Worm (Caenorhabditis elegans) whole organism, late embryonic: Measurements from ENCODE around the gene F09G8.10.

Source experiments
- C08G9.2 ChIP-seq: sonication (generic microtip); optimal IDR thresholded peaks from 2 replicates; lab custom pipeline; 2016; ENCODE audit warnings: mild to moderate bottlenecking, missing genetic modification characterization, moderate library complexity, missing compliant biosample characterization
- C38D4.7 ChIP-seq: fragments of 200-800 bp; sonication (Bioruptor generic); optimal IDR thresholded peaks from 2 replicates; lab custom pipeline; 2018; ENCODE audit warnings: mild to moderate bottlenecking, missing genetic modification characterization, moderate library complexity, missing compliant biosample characterization
- K02D7.2 ChIP-seq: sonication (generic microtip); optimal IDR thresholded peaks from 2 replicates; lab custom pipeline; 2017; ENCODE audit warnings: mild to moderate bottlenecking, missing genetic modification characterization, missing compliant biosample characterization
- K09A11.1 ChIP-seq: sonication (generic microtip); optimal IDR thresholded peaks from 2 replicates; lab custom pipeline; 2017; ENCODE audit warnings: antibody characterized with exemption, mild to moderate bottlenecking, missing genetic modification characterization, missing compliant biosample characterization; ENCODE audit not compliant: insufficient read depth
- T23F11.4 ChIP-seq: fragments of 200-800 bp; sonication (Bioruptor generic); optimal IDR thresholded peaks from 2 replicates; lab custom pipeline; 2018; ENCODE audit warnings: mild to moderate bottlenecking, missing genetic modification characterization, missing compliant biosample characterization
- Y22D7AL.16 ChIP-seq: sonication (generic microtip); optimal IDR thresholded peaks from 2 replicates; lab custom pipeline; 2016; ENCODE audit warnings: missing genetic modification characterization, missing compliant biosample characterization
- ahr-1 ChIP-seq: sonication (generic microtip); optimal IDR thresholded peaks from 2 replicates; lab custom pipeline; 2016; ENCODE audit warnings: missing genetic modification characterization, missing compliant biosample characterization
- ceh-14 ChIP-seq: sonication (generic microtip); optimal IDR thresholded peaks from 2 replicates; lab custom pipeline; 2016; ENCODE audit warnings: missing genotype, missing genetic modification characterization, missing compliant biosample characterization
- ceh-18 ChIP-seq: sonication (generic microtip); optimal IDR thresholded peaks from 2 replicates; lab custom pipeline; 2016; ENCODE audit warnings: missing genetic modification characterization, missing compliant biosample characterization
- ceh-19 ChIP-seq: fragments of 200-800 bp; sonication (Bioruptor generic); optimal IDR thresholded peaks from 2 replicates; lab custom pipeline; 2018; ENCODE audit warnings: mild to moderate bottlenecking, missing genetic modification characterization, missing compliant biosample characterization
- ceh-30 ChIP-seq: fragments of 150-350 bp; optimal IDR thresholded peaks from 2 replicates; lab custom pipeline; 2014; ENCODE audit warnings: missing biosample characterization, missing genetic modification characterization
- ceh-31 ChIP-seq: sonication (generic microtip); optimal IDR thresholded peaks from 2 replicates; lab custom pipeline; 2016; ENCODE audit warnings: missing genetic modification characterization, missing compliant biosample characterization
- ceh-48 ChIP-seq: sonication (generic microtip); optimal IDR thresholded peaks from 2 replicates; lab custom pipeline; 2016; ENCODE audit warnings: missing genetic modification characterization, inconsistent platforms, missing compliant biosample characterization
- ceh-6 ChIP-seq: fragments of 200-800 bp; sonication (Bioruptor generic); optimal IDR thresholded peaks from 2 replicates; lab custom pipeline; 2018; ENCODE audit warnings: mild to moderate bottlenecking, missing genetic modification characterization, missing compliant biosample characterization
- che-1 ChIP-seq: sonication (generic microtip); optimal IDR thresholded peaks from 2 replicates; lab custom pipeline; 2016; ENCODE audit warnings: mild to moderate bottlenecking, missing genetic modification characterization, missing compliant biosample characterization
- dmd-4 ChIP-seq: sonication (generic microtip); optimal IDR thresholded peaks from 2 replicates; lab custom pipeline; 2016; ENCODE audit warnings: borderline replicate concordance, missing genetic modification characterization, missing compliant biosample characterization
- dve-1 ChIP-seq: sonication (generic microtip); optimal IDR thresholded peaks from 2 replicates; lab custom pipeline; 2017; ENCODE audit warnings: antibody characterized with exemption, mild to moderate bottlenecking, missing genetic modification characterization, missing compliant biosample characterization
- elt-2 ChIP-seq: sonication (generic microtip); optimal IDR thresholded peaks from 2 replicates; lab custom pipeline; 2016; ENCODE audit warnings: missing genetic modification reagents, missing genetic modification characterization, missing compliant biosample characterization
- elt-4 ChIP-seq: sonication (generic microtip); optimal IDR thresholded peaks from 2 replicates; lab custom pipeline; 2016; ENCODE audit warnings: missing genetic modification characterization, missing compliant biosample characterization
- fkh-10 ChIP-seq: fragments of 150-350 bp; optimal IDR thresholded peaks from 2 replicates; lab custom pipeline; 2014; ENCODE audit warnings: missing biosample characterization, missing genetic modification reagents, missing genetic modification characterization
- gmeb-2 ChIP-seq: sonication (generic microtip); optimal IDR thresholded peaks from 2 replicates; lab custom pipeline; 2016; ENCODE audit warnings: missing genetic modification characterization, inconsistent platforms, missing compliant biosample characterization
- hlh-6 ChIP-seq: sonication (generic microtip); optimal IDR thresholded peaks from 2 replicates; lab custom pipeline; 2016; ENCODE audit warnings: missing genotype, missing genetic modification characterization, missing compliant biosample characterization
- lin-11 ChIP-seq: fragments of 200-800 bp; sonication (Bioruptor generic); optimal IDR thresholded peaks from 2 replicates; lab custom pipeline; 2018; ENCODE audit warnings: mild to moderate bottlenecking, missing genetic modification characterization, missing compliant biosample characterization
- madf-2 ChIP-seq: sonication (generic microtip); optimal IDR thresholded peaks from 2 replicates; lab custom pipeline; 2017; ENCODE audit warnings: missing genetic modification characterization, missing compliant biosample characterization
- nfya-1 ChIP-seq: sonication (generic microtip); optimal IDR thresholded peaks from 2 replicates; lab custom pipeline; 2017; ENCODE audit warnings: missing genetic modification characterization, mild to moderate bottlenecking, missing compliant biosample characterization, antibody characterized with exemption, moderate library complexity
- nhr-11 ChIP-seq: fragments of 150-350 bp; optimal IDR thresholded peaks from 2 replicates; lab custom pipeline; 2014; ENCODE audit warnings: missing biosample characterization, missing genetic modification characterization
- npax-4 ChIP-seq: sonication (generic microtip); optimal IDR thresholded peaks from 2 replicates; lab custom pipeline; 2016; ENCODE audit warnings: missing genetic modification characterization, missing compliant biosample characterization
- odd-2 ChIP-seq: sonication (generic microtip); optimal IDR thresholded peaks from 2 replicates; lab custom pipeline; 2017; ENCODE audit warnings: antibody characterized with exemption, mild to moderate bottlenecking, missing genetic modification characterization, missing compliant biosample characterization
- pha-4 ChIP-seq: fragments of 150-350 bp; optimal IDR thresholded peaks from 2 replicates; lab custom pipeline; 2018; ENCODE audit warnings: missing biosample characterization, missing genetic modification reagents, missing genetic modification characterization
- pqm-1 ChIP-seq: sonication (generic microtip); optimal IDR thresholded peaks from 2 replicates; lab custom pipeline; 2016; ENCODE audit warnings: missing genetic modification characterization, missing compliant biosample characterization
- rnt-1 ChIP-seq: sonication (generic microtip); optimal IDR thresholded peaks from 2 replicates; lab custom pipeline; 2016; ENCODE audit warnings: missing genetic modification characterization, missing compliant biosample characterization
- tbx-2 ChIP-seq: sonication (generic microtip); optimal IDR thresholded peaks from 2 replicates; lab custom pipeline; 2016; ENCODE audit warnings: missing genetic modification characterization, missing compliant biosample characterization
- tbx-7 ChIP-seq: sonication (generic microtip); optimal IDR thresholded peaks from 2 replicates; lab custom pipeline; 2016; ENCODE audit warnings: missing genotype, missing genetic modification characterization, missing compliant biosample characterization
- unc-42 ChIP-seq: sonication (generic microtip); optimal IDR thresholded peaks from 2 replicates; lab custom pipeline; 2016; ENCODE audit warnings: missing genotype, missing genetic modification characterization, missing compliant biosample characterization
- unc-55 ChIP-seq: sonication (generic microtip); optimal IDR thresholded peaks from 2 replicates; lab custom pipeline; 2017; ENCODE audit warnings: missing biosample characterization, missing genetic modification reagents, missing genetic modification characterization
- zip-5 ChIP-seq: sonication (generic microtip); optimal IDR thresholded peaks from 2 replicates; lab custom pipeline; 2016; ENCODE audit warnings: missing genetic modification characterization, missing compliant biosample characterization

The F09G8.10 gene

DNA sequence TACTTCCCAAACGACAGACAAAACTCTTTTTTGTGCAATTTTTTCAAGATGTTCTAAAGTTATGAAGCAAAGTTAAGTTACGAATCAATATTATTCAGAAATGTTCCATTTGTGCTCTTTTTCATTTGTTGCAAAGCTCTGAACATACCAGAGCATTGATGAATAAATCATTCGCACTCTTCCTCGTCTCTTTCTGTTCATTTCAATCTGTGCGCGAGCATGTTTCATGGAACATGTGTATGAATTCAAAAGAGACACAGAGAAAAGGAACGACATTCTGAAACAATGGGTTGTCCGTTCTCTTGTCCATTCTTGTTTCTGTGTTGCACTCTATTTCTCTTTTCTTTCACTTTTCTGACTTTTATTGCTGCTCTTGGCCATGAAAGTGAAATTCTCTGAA is 8.4 kb upstream of the F09G8.10 start:
- TF ChIP-seq lin-11 (tag; lab: Kevin White, UChicago) (no peak), pha-4 (tag; lab: Kevin White, UChicago) (no peak), ceh-31 (peak; percentile 11)

DNA sequence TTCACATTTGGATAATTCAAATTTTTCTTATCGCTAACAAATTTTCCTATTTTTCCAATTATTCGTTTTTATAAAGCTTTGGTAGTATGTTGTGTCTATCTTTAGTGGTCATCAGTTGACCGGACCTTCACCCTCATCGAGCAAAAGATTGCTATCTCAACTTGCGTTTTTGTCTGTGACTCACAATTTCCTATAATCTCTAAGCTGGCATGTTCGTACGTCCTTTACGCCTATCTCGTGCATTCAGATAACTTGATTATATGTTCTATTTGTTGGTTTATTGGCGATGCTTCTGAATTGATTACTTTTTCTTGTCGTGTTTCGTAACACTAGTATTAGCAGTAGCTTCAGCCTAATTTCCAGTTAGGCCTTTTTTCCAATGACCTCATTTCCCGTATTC is 7.6 kb upstream of the F09G8.10 start:
- TF ChIP-seq ceh-18 (tag; lab: Kevin White, UChicago) (no peak), elt-2 (tag; lab: Kevin White, UChicago) (peak; percentile 21), unc-55 (GFP tag; lab: Kevin White, UChicago) (peak; percentile 19), rnt-1 (tag; lab: Kevin White, UChicago) (no peak), nhr-11 (tag; lab: Kevin White, UChicago) (no peak), C08G9.2 (tag; lab: Kevin White, UChicago) (no peak), npax-4 (tag; lab: Kevin White, UChicago) (no peak), unc-42 (tag; lab: Kevin White, UChicago) (peak; percentile 55)

DNA sequence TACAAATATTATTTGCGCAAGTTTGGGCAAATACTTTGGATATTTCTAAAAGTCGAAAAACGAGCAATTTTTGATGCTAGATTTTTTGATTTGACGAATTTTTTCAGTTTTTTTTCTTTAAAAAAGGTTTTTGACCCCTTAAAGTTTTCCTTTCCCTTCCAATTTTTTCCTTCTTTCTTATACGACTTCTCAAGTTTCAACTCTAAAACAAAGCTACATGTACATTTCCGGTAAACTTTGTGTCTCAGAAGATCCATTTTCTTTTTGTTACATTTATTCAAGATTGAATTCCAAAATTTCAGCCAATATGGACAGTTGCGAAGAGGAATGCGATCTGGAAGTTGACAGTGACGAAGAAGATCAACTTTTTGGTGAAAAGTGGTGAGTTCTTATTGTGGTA is 6.8 kb upstream of the F09G8.10 start, which contains the start of gene mig-10:
TSS of gene mig-10 (plus strand) at position 301 of the 400 bp plus-strand sequence.
- TF ChIP-seq C38D4.7 (GFP tag; lab: Kevin White, UChicago): no peak
- no peak for TF ChIP-seq Y22D7AL.16 (tag; lab: Kevin White, UChicago)
- TF ChIP-seq dmd-4: no peak

DNA sequence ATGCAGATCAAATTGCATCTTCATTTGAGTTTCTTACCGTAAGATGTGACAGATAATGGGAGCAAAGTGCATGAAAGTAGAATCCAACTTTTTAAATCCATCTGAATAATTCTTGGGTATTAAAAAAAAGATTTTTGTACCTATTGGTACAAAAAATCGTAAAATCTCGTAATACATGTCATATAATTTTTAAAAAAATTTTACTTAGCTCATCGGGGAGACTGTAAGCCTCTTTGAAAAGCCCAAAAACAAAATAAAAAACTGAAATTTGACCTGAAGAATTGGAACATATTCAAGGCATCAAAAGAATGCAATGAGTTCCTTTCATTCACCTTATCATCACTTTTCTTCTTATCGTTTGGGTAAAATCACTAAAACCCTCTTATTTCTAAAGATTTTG is 3.9 kb upstream of the F09G8.10 start, which contains the start of gene clec-160:
TSS of gene clec-160 (minus strand) at position 101 of the 400 bp plus-strand sequence.
- TF ChIP-seq npax-4 (tag; lab: Kevin White, UChicago) (no peak), K09A11.1 (tag; lab: Kevin White, UChicago) (no peak), zip-5 (no peak)

DNA sequence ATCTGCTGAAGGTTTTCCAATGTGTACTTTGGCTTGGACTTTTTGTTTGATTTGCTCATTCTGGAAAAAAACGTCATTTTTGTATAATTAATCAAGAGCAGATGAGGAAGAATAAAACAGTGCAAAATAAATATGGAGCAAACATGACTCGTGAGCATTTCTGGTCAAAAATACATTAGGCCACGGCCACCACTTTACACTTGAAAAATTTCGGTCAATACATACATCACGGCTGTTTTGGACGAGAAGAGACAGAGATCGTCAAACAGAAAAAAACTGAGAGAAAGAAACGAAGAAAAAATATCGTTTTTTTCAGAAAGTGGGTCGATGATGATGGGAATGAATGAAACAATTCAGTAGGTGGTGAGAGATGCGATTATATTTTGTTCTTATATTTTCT is 3.7 kb downstream of the F09G8.10 start, which contains the start of the genes F09G8.7 and crn-7:
TSS of gene F09G8.7 (minus strand) at position 60 of the 400 bp plus-strand sequence.
TSS of gene crn-7 (plus strand) at position 236 of the 400 bp plus-strand sequence.
- no peak for TF ChIP-seq zip-5
- no peak for TF ChIP-seq hlh-6 (tag; lab: Kevin White, UChicago)
- no peak for TF ChIP-seq unc-42 (tag; lab: Kevin White, UChicago)
- no peak for TF ChIP-seq ceh-19 (GFP tag; lab: Kevin White, UChicago)
- no peak for TF ChIP-seq odd-2 (tag; lab: Kevin White, UChicago)
- TF ChIP-seq tbx-7 (tag; lab: Kevin White, UChicago): no peak
- TF ChIP-seq T23F11.4 (GFP tag; lab: Kevin White, UChicago): no peak
- no peak for TF ChIP-seq nhr-11 (tag; lab: Kevin White, UChicago)
- TF ChIP-seq che-1 (tag; lab: Kevin White, UChicago): no peak
- no peak for TF ChIP-seq tbx-2 (tag; lab: Kevin White, UChicago)
- TF ChIP-seq ceh-30 (tag; lab: Kevin White, UChicago): no peak
- TF ChIP-seq dve-1 (tag; lab: Kevin White, UChicago): no peak
- no peak for TF ChIP-seq npax-4 (tag; lab: Kevin White, UChicago)
- no peak for TF ChIP-seq unc-55 (GFP tag; lab: Kevin White, UChicago)
- TF ChIP-seq ceh-48 (tag; lab: Kevin White, UChicago): no peak
- TF ChIP-seq elt-4: no peak
- no peak for TF ChIP-seq rnt-1 (tag; lab: Kevin White, UChicago)
- TF ChIP-seq K02D7.2 (tag; lab: Kevin White, UChicago): no peak
- no peak for TF ChIP-seq Y22D7AL.16 (tag; lab: Kevin White, UChicago)
- TF ChIP-seq, all 69 proteins: peak for 0

DNA sequence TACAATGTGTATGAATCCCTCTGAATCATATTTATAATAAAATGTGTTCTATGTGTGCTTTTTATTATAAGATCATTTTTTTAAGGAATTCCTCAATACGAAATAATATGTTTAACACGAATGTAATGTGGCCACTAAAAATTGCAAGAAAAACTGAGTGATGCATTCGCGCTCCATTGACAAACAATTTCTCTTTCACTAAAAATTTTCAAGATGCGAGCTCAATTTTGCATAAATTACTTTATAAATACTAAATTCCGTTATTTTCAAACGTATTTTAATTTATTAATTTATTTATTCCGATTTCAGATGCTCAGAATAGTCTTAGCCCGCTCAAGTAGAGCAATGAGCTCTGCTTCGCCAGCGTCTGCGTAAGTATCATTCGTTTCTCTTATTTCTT is 6.2 kb downstream of the F09G8.10 start, which contains the start of gene mrps-9:
TSS of gene mrps-9 (plus strand) at position 310 of the 400 bp plus-strand sequence.
- TF ChIP-seq pqm-1 (tag; lab: Kevin White, UChicago) (no peak), nfya-1 (tag; lab: Kevin White, UChicago) (no peak), madf-2 (tag; lab: Kevin White, UChicago) (no peak), gmeb-2 (no peak), ceh-30 (tag; lab: Kevin White, UChicago) (no peak), ceh-6 (GFP tag; lab: Kevin White, UChicago) (no peak), ceh-14 (peak; percentile 35), ahr-1 (no peak), fkh-10 (GFP tag; lab: Kevin White, UChicago) (no peak)
